Worm (Caenorhabditis elegans) whole organism, early embryonic: Measurements from ENCODE around the gene unc-30.

Source experiments
- F13C5.2 ChIP-seq: sonication (generic microtip); optimal IDR thresholded peaks from 2 replicates; lab custom pipeline; 2017; ENCODE audit warnings: mild to moderate bottlenecking, missing genetic modification characterization, inconsistent platforms, missing compliant biosample characterization
- ama-1 ChIP-seq: fragments of 150-350 bp; optimal IDR thresholded peaks from 2 replicates; lab custom pipeline; 2014
- ets-7 ChIP-seq: sonication (generic microtip); optimal IDR thresholded peaks from 2 replicates; lab custom pipeline; 2016; ENCODE audit warnings: missing genotype, missing genetic modification characterization, missing compliant biosample characterization
- flt-1 ChIP-seq: fragments of 200-800 bp; sonication (Bioruptor generic); IDR thresholded peaks from 2 replicates; pipeline ENCODE4 v1.3.6; 2022; ENCODE audit warnings: missing genetic modification characterization, missing compliant biosample characterization
- hmbx-1 ChIP-seq: sonication (generic microtip); optimal IDR thresholded peaks from 2 replicates; lab custom pipeline; 2016; ENCODE audit warnings: mild to moderate bottlenecking, missing genetic modification characterization, missing compliant biosample characterization
- tbx-37 ChIP-seq: fragments of 200-800 bp; sonication (Bioruptor generic); conservative IDR thresholded peaks from 2 replicates; pipeline ENCODE4 v1.3.6; 2022; ENCODE audit warnings: missing genetic modification reagents, missing genetic modification characterization, missing compliant biosample characterization

DNA sequence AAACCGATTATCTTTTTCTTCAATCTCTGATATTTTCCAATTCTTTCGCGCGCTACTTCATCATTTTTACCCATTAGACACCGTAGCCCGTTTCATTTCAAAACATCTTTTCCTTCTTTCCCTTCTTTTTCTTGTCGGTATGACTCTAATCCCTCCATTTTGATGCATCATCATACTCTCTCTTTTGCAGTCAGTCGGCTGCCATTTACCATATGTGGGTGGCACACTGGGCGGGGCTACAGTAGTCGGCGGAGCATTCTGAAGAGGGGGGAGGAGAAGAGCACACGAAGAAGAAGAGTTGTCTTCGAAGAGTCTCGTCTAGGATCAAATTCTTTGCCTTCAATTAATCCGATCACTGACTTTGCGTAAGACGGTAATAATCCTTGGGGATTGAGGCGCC lies at the start of gene unc-30:
- TF ChIP-seq hmbx-1 (tag; lab: Kevin White, UChicago) (no peak), ama-1 (lab: Kevin White, UChicago) (no peak), F13C5.2 (tag; lab: Kevin White, UChicago) (no peak), ets-7 (tag; lab: Kevin White, UChicago) (no peak), tbx-37 (GFP tag; lab: Robert Waterston, UW) (no peak), flt-1 (GFP tag; lab: Robert Waterston, UW) (no peak)
